Worm (Caenorhabditis elegans): ENCODE results near the gene grd-6.

DNA sequence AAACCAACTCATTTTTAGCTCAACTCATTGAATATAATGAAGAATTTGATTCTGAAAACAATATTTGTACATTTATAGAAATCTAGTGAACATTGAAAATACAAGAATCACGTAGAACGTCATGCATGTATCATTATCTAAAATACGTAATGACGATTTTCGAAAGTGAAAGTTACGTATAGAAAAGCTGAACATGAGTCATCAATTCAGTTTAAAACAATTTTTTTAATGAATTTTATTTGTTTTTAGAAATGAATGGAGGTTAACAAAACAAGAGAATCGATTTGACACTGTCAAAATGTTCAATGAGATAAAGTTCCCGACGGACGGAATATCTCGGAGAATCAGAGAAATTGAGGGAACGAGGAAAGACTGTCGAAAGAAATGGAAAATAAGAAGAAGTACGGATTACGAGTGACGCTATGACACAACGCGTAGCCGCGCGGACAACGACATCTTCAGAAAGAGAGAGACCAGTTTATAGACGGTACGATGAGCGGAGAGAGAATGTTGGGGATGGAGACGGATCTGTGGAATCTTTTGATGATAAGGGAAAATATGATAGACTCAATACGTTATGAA, 39.9 kb upstream of the grd-6 start, which contains the start of gene ptr-1:
- TF ChIP-seq dao-5 (tag; optimal IDR thresholded peaks at IDR 0.05) (no peak), him-1 (tag; optimal IDR thresholded peaks at IDR 0.05) (no peak)
